Fruit fly (Drosophila melanogaster) whole organism, prepupa: ENCODE data around the gene Ten-m.
A peak's percentile ranks its signal among the peaks of the same experiment; 100 is the strongest.

ENCODE experiments used
- Blimp-1 ChIP-seq: fragments of 200-800 bp; sonication (Bioruptor generic); optimal IDR thresholded peaks from 3 replicates; lab custom pipeline; 2017; ENCODE audit warnings: missing biosample characterization, missing genetic modification characterization, mild to moderate bottlenecking, moderate library complexity, missing genetic modification reagents
- CG10631 ChIP-seq: fragments of 200-800 bp; sonication (Bioruptor generic); optimal IDR thresholded peaks from 2 replicates; lab custom pipeline; 2016; ENCODE audit warnings: missing biosample characterization, missing genetic modification characterization
- CG11294 ChIP-seq: fragments of 200-800 bp; sonication (Bioruptor generic); IDR thresholded peaks from 2 replicates; pipeline ENCODE4 v1.3.6; 2022; ENCODE audit warnings: missing biosample characterization, missing genetic modification characterization
- CG11762 ChIP-seq: fragments of 200-800 bp; sonication (Bioruptor generic); optimal IDR thresholded peaks from 3 replicates; lab custom pipeline; 2016; ENCODE audit warnings: missing biosample characterization, missing genetic modification characterization; ENCODE audit not compliant: insufficient read depth
- CG11902 ChIP-seq: fragments of 200-800 bp; sonication (Bioruptor generic); optimal IDR thresholded peaks from 3 replicates; lab custom pipeline; 2016; ENCODE audit warnings: missing biosample characterization, missing genetic modification characterization
- CG15336 ChIP-seq: fragments of 200-800 bp; sonication (Bioruptor generic); IDR thresholded peaks from 2 replicates; pipeline ENCODE4 v1.3.6; 2022; ENCODE audit warnings: missing biosample characterization, missing genetic modification characterization
- CG1621 ChIP-seq: fragments of 200-800 bp; sonication (Bioruptor generic); optimal IDR thresholded peaks from 3 replicates; lab custom pipeline; 2018; ENCODE audit warnings: missing biosample characterization, mild to moderate bottlenecking, missing genetic modification characterization
- CG16779 ChIP-seq: fragments of 200-800 bp; sonication (Bioruptor generic); optimal IDR thresholded peaks from 3 replicates; lab custom pipeline; 2017; ENCODE audit warnings: missing biosample characterization, mild to moderate bottlenecking, missing genetic modification characterization
- CG3032 ChIP-seq: fragments of 200-800 bp; optimal IDR thresholded peaks from 2 replicates; lab custom pipeline; 2019; ENCODE audit warnings: missing biosample characterization, mild to moderate bottlenecking, missing genetic modification characterization, moderate library complexity
- CG32006 ChIP-seq: fragments of 200-800 bp; sonication (Bioruptor generic); optimal IDR thresholded peaks from 3 replicates; lab custom pipeline; 2017; ENCODE audit warnings: missing biosample characterization, mild to moderate bottlenecking, missing genetic modification characterization
- CG34406 ChIP-seq: fragments of 200-800 bp; sonication (Bioruptor generic); optimal IDR thresholded peaks from 3 replicates; lab custom pipeline; 2016; ENCODE audit warnings: missing biosample characterization, missing genetic modification characterization
- CG4318 ChIP-seq: fragments of 200-800 bp; sonication (Bioruptor generic); optimal IDR thresholded peaks from 3 replicates; lab custom pipeline; 2017; ENCODE audit warnings: missing biosample characterization, mild to moderate bottlenecking, missing genetic modification characterization
- CG6163 ChIP-seq: fragments of 200-800 bp; sonication (Bioruptor generic); IDR thresholded peaks from 3 replicates; pipeline ENCODE4 v1.3.6; 2022; ENCODE audit warnings: missing biosample characterization, missing genetic modification characterization
- CG6276 ChIP-seq: fragments of 200-800 bp; sonication (Bioruptor generic); optimal IDR thresholded peaks from 2 replicates; lab custom pipeline; 2017; ENCODE audit warnings: missing biosample characterization, mild to moderate bottlenecking, missing genetic modification characterization
- CG6792 ChIP-seq: fragments of 200-800 bp; sonication (Bioruptor generic); optimal IDR thresholded peaks from 3 replicates; lab custom pipeline; 2016; ENCODE audit warnings: missing biosample characterization, missing genetic modification characterization
- CG6808 ChIP-seq: fragments of 200-800 bp; sonication (Bioruptor generic); optimal IDR thresholded peaks from 3 replicates; lab custom pipeline; 2017; ENCODE audit warnings: missing biosample characterization, missing genetic modification characterization, mild to moderate bottlenecking, moderate library complexity, missing genetic modification reagents
- CG6854 ChIP-seq: fragments of 200-800 bp; sonication (Bioruptor generic); optimal IDR thresholded peaks from 2 replicates; lab custom pipeline; 2017; ENCODE audit warnings: missing biosample characterization, mild to moderate bottlenecking, missing genetic modification characterization
- CG7368 ChIP-seq: fragments of 200-800 bp; sonication (Bioruptor generic); optimal IDR thresholded peaks from 3 replicates; lab custom pipeline; 2016; ENCODE audit warnings: missing biosample characterization, missing genetic modification characterization
- CG8119 ChIP-seq: fragments of 200-800 bp; sonication (Bioruptor generic); IDR thresholded peaks from 3 replicates; pipeline ENCODE4 v1.3.6; 2022; ENCODE audit warnings: missing biosample characterization, missing genetic modification characterization
- CG8632 ChIP-seq: fragments of 200-800 bp; sonication (Bioruptor generic); optimal IDR thresholded peaks from 3 replicates; lab custom pipeline; 2016; ENCODE audit warnings: missing biosample characterization, missing genetic modification characterization
- CG9139 ChIP-seq: fragments of 200-800 bp; sonication (Bioruptor generic); optimal IDR thresholded peaks from 3 replicates; lab custom pipeline; 2017; ENCODE audit warnings: missing biosample characterization, mild to moderate bottlenecking, missing genetic modification characterization
- Eip75B ChIP-seq: fragments of 200-800 bp; sonication (Bioruptor generic); optimal IDR thresholded peaks from 3 replicates; lab custom pipeline; 2016; ENCODE audit warnings: missing biosample characterization, missing genetic modification characterization
- Eip78C ChIP-seq: fragments of 200-800 bp; sonication (Bioruptor generic); peaks from one replicate; lab custom pipeline; 2016; ENCODE audit warnings: missing biosample characterization, missing genetic modification characterization
- Eip93F ChIP-seq: fragments of 200-800 bp; sonication (Bioruptor generic); optimal IDR thresholded peaks from 2 replicates; lab custom pipeline; 2016; ENCODE audit warnings: missing biosample characterization, mild to moderate bottlenecking, missing genetic modification characterization
- Ets21C ChIP-seq: fragments of 200-800 bp; sonication (Bioruptor generic); optimal IDR thresholded peaks from 3 replicates; lab custom pipeline; 2016; ENCODE audit warnings: missing biosample characterization, missing genetic modification characterization
- Gug ChIP-seq: fragments of 200-800 bp; sonication (Bioruptor generic); IDR thresholded peaks from 2 replicates; pipeline ENCODE4 v1.3.6; 2022; ENCODE audit warnings: missing biosample characterization, missing genetic modification characterization
- Hr38 ChIP-seq: sonication (Bioruptor generic); optimal IDR thresholded peaks from 2 replicates; lab custom pipeline; 2016; ENCODE audit warnings: missing biosample characterization, missing genetic modification characterization
- Hr39 ChIP-seq: fragments of 200-800 bp; sonication (Bioruptor generic); optimal IDR thresholded peaks from 2 replicates; lab custom pipeline; 2016; ENCODE audit warnings: missing biosample characterization, missing genetic modification characterization
- Hr4 ChIP-seq: fragments of 200-800 bp; sonication (Bioruptor generic); optimal IDR thresholded peaks from 3 replicates; lab custom pipeline; 2016; ENCODE audit warnings: missing biosample characterization, missing genetic modification characterization
- OdsH ChIP-seq: fragments of 200-800 bp; sonication (Bioruptor generic); optimal IDR thresholded peaks from 3 replicates; lab custom pipeline; 2016; ENCODE audit warnings: missing biosample characterization, missing genetic modification characterization
- Smox ChIP-seq: fragments of 200-800 bp; sonication (Bioruptor generic); optimal IDR thresholded peaks from 3 replicates; lab custom pipeline; 2016; ENCODE audit warnings: missing biosample characterization, missing genetic modification characterization
- Sox102F ChIP-seq: fragments of 200-800 bp; sonication (Bioruptor generic); optimal IDR thresholded peaks from 2 replicates; lab custom pipeline; 2016; ENCODE audit warnings: missing biosample characterization, mild to moderate bottlenecking, missing genetic modification characterization
- Sox15 ChIP-seq: fragments of 200-800 bp; sonication (Bioruptor generic); optimal IDR thresholded peaks from 3 replicates; lab custom pipeline; 2016; ENCODE audit warnings: missing biosample characterization, missing genetic modification characterization
- achi ChIP-seq: fragments of 200-800 bp; sonication (Bioruptor generic); optimal IDR thresholded peaks from 3 replicates; lab custom pipeline; 2016; ENCODE audit warnings: missing biosample characterization, missing genetic modification characterization
- cyc ChIP-seq: fragments of 200-800 bp; sonication (Bioruptor generic); optimal IDR thresholded peaks from 3 replicates; lab custom pipeline; 2016; ENCODE audit warnings: missing biosample characterization, missing genetic modification characterization
- dac ChIP-seq: fragments of 200-800 bp; sonication (Bioruptor generic); optimal IDR thresholded peaks from 2 replicates; lab custom pipeline; 2017; ENCODE audit warnings: missing biosample characterization, mild to moderate bottlenecking, missing genetic modification characterization
- dsx ChIP-seq: fragments of 200-800 bp; optimal IDR thresholded peaks from 3 replicates; lab custom pipeline; 2019; ENCODE audit warnings: missing biosample characterization, mild to moderate bottlenecking, missing genetic modification characterization, moderate library complexity; ENCODE audit not compliant: poor library complexity, severe bottlenecking
- fd85E ChIP-seq: fragments of 200-800 bp; sonication (Bioruptor generic); optimal IDR thresholded peaks from 3 replicates; lab custom pipeline; 2016; ENCODE audit warnings: missing biosample characterization, missing genetic modification characterization
- lz ChIP-seq: fragments of 200-800 bp; sonication (Bioruptor generic); optimal IDR thresholded peaks from 3 replicates; lab custom pipeline; 2016; ENCODE audit warnings: missing biosample characterization, missing genetic modification characterization
- net ChIP-seq: fragments of 200-800 bp; sonication (Bioruptor generic); optimal IDR thresholded peaks from 3 replicates; lab custom pipeline; 2016; ENCODE audit warnings: missing biosample characterization, missing genetic modification characterization
- pdm3 ChIP-seq: fragments of 200-800 bp; sonication (Bioruptor generic); optimal IDR thresholded peaks from 3 replicates; lab custom pipeline; 2016; ENCODE audit warnings: missing biosample characterization, missing genetic modification characterization
- salr ChIP-seq, 2 experiments: fragments of 200-800 bp; sonication (Bioruptor generic); optimal IDR thresholded peaks; 3 replicates each; lab custom pipeline; 2016 to 2018; ENCODE audit warnings: missing biosample characterization in 2 of 2, missing genetic modification characterization in 2 of 2, mild to moderate bottlenecking in 1 of 2
- spab ChIP-seq: fragments of 200-800 bp; sonication (Bioruptor generic); optimal IDR thresholded peaks from 2 replicates; lab custom pipeline; 2017; ENCODE audit warnings: missing biosample characterization, mild to moderate bottlenecking, missing genetic modification characterization, missing genetic modification reagents
- svp ChIP-seq: fragments of 200-800 bp; sonication (Bioruptor generic); peaks from one replicate; lab custom pipeline; 2016; ENCODE audit warnings: missing biosample characterization, missing genetic modification characterization
- topi ChIP-seq: fragments of 200-800 bp; sonication (Bioruptor generic); optimal IDR thresholded peaks from 3 replicates; lab custom pipeline; 2016; ENCODE audit warnings: missing biosample characterization, missing genetic modification characterization

Ten-m gene

dm6 chr3L:22401524-22401923 lies 6.1 kb downstream of the Ten-m start (continued):
- TF ChIP-seq Smox (GFP tag; lab: Kevin White, UChicago) (no peak), Eip93F (no peak), dac (GFP tag; lab: Kevin White, UChicago) (no peak), CG4318 (GFP tag; lab: Kevin White, UChicago) (no peak), Eip78C (no peak), achi (GFP tag; lab: Kevin White, UChicago) (no peak), CG6163 (GFP tag; lab: Robert Waterston, UW) (0 out of 3 replicates have a peak, but pooled peaks have one; percentile 22), CG11902 (GFP tag; lab: Kevin White, UChicago) (no peak), Blimp-1 (no peak), CG6276 (GFP tag; lab: Kevin White, UChicago) (peak; percentile 27), Hr39 (no peak), salr (GFP tag; optimal IDR thresholded peaks at IDR 0.05; lab: Kevin White, UChicago) (no peak), CG7368 (GFP tag; lab: Kevin White, UChicago) (no peak), Hr4 (GFP tag; lab: Kevin White, UChicago) (no peak), CG6808 (GFP tag; lab: Kevin White, UChicago) (peak; percentile 36), net (GFP tag; lab: Kevin White, UChicago) (peak; percentile 34), CG15336 (GFP tag; lab: Robert Waterston, UW) (0 out of 2 replicates have a peak, but pooled peaks have one; percentile 20), CG9139 (GFP tag; lab: Kevin White, UChicago) (peak; percentile 33), CG11294 (GFP tag; lab: Robert Waterston, UW) (no peak), CG8632 (no peak), CG1621 (tag; lab: Kevin White, UChicago) (no peak), CG6854 (GFP tag; lab: Kevin White, UChicago) (no peak), CG6792 (GFP tag; lab: Kevin White, UChicago) (no peak), CG3032 (tag; lab: Kevin White, UChicago) (no peak), Eip75B (GFP tag; lab: Kevin White, UChicago) (no peak), CG8119 (GFP tag; lab: Robert Waterston, UW) (no peak), CG32006 (no peak), CG11762 (GFP tag; lab: Kevin White, UChicago) (no peak), svp (GFP tag; lab: Kevin White, UChicago) (peak; percentile 91), Hr38 (GFP tag; lab: Kevin White, UChicago) (no peak), pdm3 (GFP tag; lab: Kevin White, UChicago) (no peak), Gug (GFP tag; lab: Robert Waterston, UW) (no peak), topi (GFP tag; lab: Kevin White, UChicago) (no peak), lz (GFP tag; lab: Kevin White, UChicago) (no peak), OdsH (GFP tag; lab: Kevin White, UChicago) (no peak), spab (GFP tag; lab: Kevin White, UChicago) (peak; percentile 34), CG10631 (no peak), CG16779 (tag; lab: Kevin White, UChicago) (no peak), dsx (GFP tag; lab: Kevin White, UChicago) (no peak), CG34406 (GFP tag; lab: Kevin White, UChicago) (no peak), Ets21C (GFP tag; lab: Kevin White, UChicago) (no peak)
- TF ChIP-seq, all 60 proteins: peak for 11

- no peak for TF ChIP-seq pdm3 (GFP tag; lab: Kevin White, UChicago)
- no peak for TF ChIP-seq fd85E (GFP tag; lab: Kevin White, UChicago)
- TF ChIP-seq CG6854 (GFP tag; lab: Kevin White, UChicago) = no peak
- TF ChIP-seq CG11902 (GFP tag; lab: Kevin White, UChicago) = no peak
- TF ChIP-seq cyc = no peak
- no peak for TF ChIP-seq CG3032 (tag; lab: Kevin White, UChicago)
- no peak for TF ChIP-seq CG15336 (GFP tag; lab: Robert Waterston, UW)
- no peak for TF ChIP-seq Sox102F (GFP tag; lab: Kevin White, UChicago)
- no peak for TF ChIP-seq lz (GFP tag; lab: Kevin White, UChicago)
- TF ChIP-seq Sox15 = no peak
- TF ChIP-seq dac (GFP tag; lab: Kevin White, UChicago) = no peak
- no peak for TF ChIP-seq Hr39
- TF ChIP-seq CG11762 (GFP tag; lab: Kevin White, UChicago) = no peak
- no peak for TF ChIP-seq CG10631
Observed at dm6 chr3L:22400776-22401292, 6.8 kb downstream of the Ten-m start.
